Fruit fly (Drosophila melanogaster): ENCODE results near the gene CG6833.

Gene CG6833

dm6 chr3L:14031171-14032126 lies 19.6 kb upstream of the CG6833 start, which contains the start of the genes CG6650 and endos (continued):
- TF ChIP-seq CG14860 (GFP tag; IDR thresholded peaks at IDR 0.05; ENCODE audit: partially characterized antibody): peak; percentile 82
- no peak for TF ChIP-seq bcd (GFP tag; optimal IDR thresholded peaks at IDR 0.05)
- peak in 1 of 3 experiments; percentile 2 for TF ChIP-seq Stat92E (GFP tag; optimal IDR thresholded peaks at IDR 0.05)
- peak; percentile 29 for TF ChIP-seq CG3995 (GFP tag; optimal IDR thresholded peaks at IDR 0.05)
- TF ChIP-seq Vsx1 (GFP tag; optimal IDR thresholded peaks at IDR 0.05): no peak
- TF ChIP-seq CG9932 (GFP tag; IDR thresholded peaks at IDR 0.05): peak; percentile 58
- peak; percentile 55; the same call in 1 of the 2 replicates for TF ChIP-seq CG31441 (GFP tag; IDR thresholded peaks at IDR 0.05)
- TF ChIP-seq CG10959 (GFP tag; IDR thresholded peaks at IDR 0.05): no peak
- TF ChIP-seq caup (GFP tag; optimal IDR thresholded peaks at IDR 0.05; ENCODE audit: severe bottlenecking): peak; percentile 37
- no peak for TF ChIP-seq CG11723 (GFP tag; optimal IDR thresholded peaks at IDR 0.05)
- no peak for TF ChIP-seq jumu (GFP tag; optimal IDR thresholded peaks at IDR 0.05)
- peak; percentile 53 for TF ChIP-seq gem (tag; optimal IDR thresholded peaks at IDR 0.05)
- TF ChIP-seq lbe (GFP tag; optimal IDR thresholded peaks at IDR 0.05): peak; percentile 47
- TF ChIP-seq unpg (GFP tag; optimal IDR thresholded peaks at IDR 0.05): no peak
- TF ChIP-seq CG6689 (GFP tag; IDR thresholded peaks at IDR 0.05): 0 out of 2 replicates have a peak, but pooled peaks have one; percentile 17
- peak; percentile 22 for TF ChIP-seq gsb-n (tag; optimal IDR thresholded peaks at IDR 0.05)
- no peak for TF ChIP-seq D19B (GFP tag; optimal IDR thresholded peaks at IDR 0.05)
- TF ChIP-seq H2.0 (GFP tag; IDR thresholded peaks at IDR 0.05): no peak
- TF ChIP-seq esg (GFP tag; conservative IDR thresholded peaks at IDR 0.05): no peak
- peak; percentile 63 for TF ChIP-seq CG6254 (GFP tag; optimal IDR thresholded peaks at IDR 0.05)
- peak; percentile 86 for TF ChIP-seq CG10267 (tag; optimal IDR thresholded peaks at IDR 0.05)
- no peak for TF ChIP-seq tx (GFP tag; optimal IDR thresholded peaks at IDR 0.05)
- TF ChIP-seq dysf (GFP tag; IDR thresholded peaks at IDR 0.05): peak; percentile 28; the same call in 1 of the 3 replicates
- TF ChIP-seq gsb (GFP tag; IDR thresholded peaks at IDR 0.05): no peak
- 0 out of 3 replicates have a peak, but pooled peaks have one; percentile 30 for TF ChIP-seq CG34422 (GFP tag; IDR thresholded peaks at IDR 0.05)
- TF ChIP-seq CG5953 (GFP tag; IDR thresholded peaks at IDR 0.05): no peak
- no peak for TF ChIP-seq Usf (GFP tag; optimal IDR thresholded peaks at IDR 0.05)
- TF ChIP-seq Dp (GFP tag; optimal IDR thresholded peaks at IDR 0.05): peak; percentile 50
- TF ChIP-seq slbo (GFP tag; IDR thresholded peaks at IDR 0.05): peak; percentile 56; the same call in 1 of the 2 replicates
- TF ChIP-seq CG15696 (tag; optimal IDR thresholded peaks at IDR 0.05): peak; percentile 48
- TF ChIP-seq NFAT (GFP tag; IDR thresholded peaks at IDR 0.05): 0 out of 2 replicates have a peak, but pooled peaks have one; percentile 4
- peak; percentile 38 for TF ChIP-seq CG3847 (GFP tag; IDR thresholded peaks at IDR 0.05)
- peak; percentile 75 for TF ChIP-seq nerfin-2 (GFP tag; IDR thresholded peaks at IDR 0.05; ENCODE audit: partially characterized antibody)
- TF ChIP-seq CG8290 (GFP tag; optimal IDR thresholded peaks at IDR 0.05): peak; percentile 9
- TF ChIP-seq CG8290 (tag; optimal IDR thresholded peaks at IDR 0.05): no peak
- TF ChIP-seq CG6175 (GFP tag; IDR thresholded peaks at IDR 0.05): no peak
- TF ChIP-seq CG4617 (GFP tag; optimal IDR thresholded peaks at IDR 0.05; ENCODE audit: borderline replicate concordance): peak; percentile 62
- no peak for TF ChIP-seq dan (GFP tag; IDR thresholded peaks at IDR 0.05)
- TF ChIP-seq CG14441 (GFP tag; IDR thresholded peaks at IDR 0.05): 0 out of 2 replicates have a peak, but pooled peaks have one; percentile 28
- TF ChIP-seq CG30403 (GFP tag; optimal IDR thresholded peaks at IDR 0.05): peak; percentile 39
- peak; percentile 58 for TF ChIP-seq nmo (GFP tag; optimal IDR thresholded peaks at IDR 0.05)
- TF ChIP-seq otp (GFP tag; IDR thresholded peaks at IDR 0.05): no peak
- peak; percentile 63 for TF ChIP-seq trem (tag; optimal IDR thresholded peaks at IDR 0.05)
- TF ChIP-seq pzg (GFP tag; optimal IDR thresholded peaks at IDR 0.05): peak; percentile 70
- TF ChIP-seq CG17612 (GFP tag; IDR thresholded peaks at IDR 0.05): no peak
- peak; percentile 28; the same call in 1 of the 2 replicates for TF ChIP-seq CG14014 (GFP tag; IDR thresholded peaks at IDR 0.05)
- peak; percentile 65; the same call in 2 of the 3 replicates for TF ChIP-seq Doc3 (GFP tag; IDR thresholded peaks at IDR 0.05; ENCODE audit: partially characterized antibody)
- no peak for TF ChIP-seq CG2875 (GFP tag; optimal IDR thresholded peaks at IDR 0.05)

Measured in whole organism, embryonic.